Fruit fly (Drosophila melanogaster): ENCODE data around the gene Ziz.

The Ziz gene

DNA sequence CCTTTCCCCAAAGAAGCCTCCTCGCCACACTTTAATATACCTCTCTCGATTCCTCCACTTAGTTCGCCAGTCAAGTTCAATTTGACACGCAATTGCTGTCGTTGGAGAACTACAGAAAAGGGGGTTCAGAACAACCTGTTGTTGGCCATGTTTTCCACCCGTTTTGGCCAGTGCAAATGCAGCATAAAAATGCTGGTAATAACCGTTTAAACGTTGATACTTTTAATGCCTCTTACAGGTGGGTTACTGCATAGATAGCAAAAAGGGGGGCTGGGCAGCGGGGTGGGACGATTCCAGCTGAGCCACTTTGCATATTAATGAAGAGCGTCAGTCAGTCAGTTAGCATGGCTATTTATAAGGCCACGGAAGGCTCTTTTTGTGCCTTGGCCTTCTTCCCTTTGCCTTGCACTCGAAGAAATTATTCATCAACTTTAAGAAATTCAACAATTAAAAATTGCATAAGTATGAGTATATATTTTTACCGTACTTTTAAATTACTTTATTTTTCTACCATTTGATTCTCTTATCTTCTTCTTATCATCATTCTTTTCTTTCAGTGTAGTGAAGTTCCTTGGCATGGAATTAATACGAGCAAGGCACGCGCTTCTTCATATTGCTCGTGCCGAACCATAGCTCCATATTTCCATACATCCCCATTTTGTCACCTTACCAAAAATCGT lies 45.1 kb upstream of the Ziz start (continued):
- peak; percentile 9; the same call in 1 of the 2 replicates for TF ChIP-seq Rfx (GFP tag; IDR thresholded peaks at IDR 0.05)
- TF ChIP-seq CG16815 (GFP tag; optimal IDR thresholded peaks at IDR 0.05), result peak; percentile 16
- TF ChIP-seq CG6689 (GFP tag; IDR thresholded peaks at IDR 0.05), result peak; percentile 44
- TF ChIP-seq ara (GFP tag; IDR thresholded peaks at IDR 0.05), result peak; percentile 40; the same call in 1 of the 2 replicates
- peak; percentile 21 for TF ChIP-seq Ets65A (GFP tag)
- TF ChIP-seq CG9876 (GFP tag; optimal IDR thresholded peaks at IDR 0.05), result no peak
- peak in 1 of 2 experiments; percentile 46 for TF ChIP-seq bsh (GFP tag; optimal IDR thresholded peaks at IDR 0.05)
- TF ChIP-seq CG4820 (GFP tag; optimal IDR thresholded peaks at IDR 0.05), result peak; percentile 28
- TF ChIP-seq CG10431 (GFP tag; optimal IDR thresholded peaks at IDR 0.05), result no peak
- TF ChIP-seq Awh (GFP tag; IDR thresholded peaks at IDR 0.05), result peak; percentile 60; the same call in 1 of the 2 replicates
- peak; percentile 60; the same call in 2 of the 3 replicates for TF ChIP-seq zfh1 (GFP tag; IDR thresholded peaks at IDR 0.05)
- TF ChIP-seq Xbp1 (GFP tag; optimal IDR thresholded peaks at IDR 0.05), result peak; percentile 43
- TF ChIP-seq otp (GFP tag; IDR thresholded peaks at IDR 0.05), result no peak
- no peak for TF ChIP-seq cato (GFP tag; optimal IDR thresholded peaks at IDR 0.05; ENCODE audit: borderline replicate concordance)
- peak; percentile 42 for TF ChIP-seq CG30403 (GFP tag; optimal IDR thresholded peaks at IDR 0.05)
- peak; percentile 7 for TF ChIP-seq tap (tag; optimal IDR thresholded peaks at IDR 0.05)
- no peak for TF ChIP-seq Deaf1 (tag; optimal IDR thresholded peaks at IDR 0.05)
- peak; percentile 24 for TF ChIP-seq CG10654 (GFP tag; optimal IDR thresholded peaks at IDR 0.05)
- TF ChIP-seq CG11247 (GFP tag; IDR thresholded peaks at IDR 0.05), result no peak
- peak; percentile 50; the same call in 1 of the 3 replicates for TF ChIP-seq tgo (GFP tag; IDR thresholded peaks at IDR 0.05)
- TF ChIP-seq Spps (tag; optimal IDR thresholded peaks at IDR 0.05), result peak; percentile 25
- TF ChIP-seq Dbx (GFP tag; IDR thresholded peaks at IDR 0.05), result 0 out of 3 replicates have a peak, but pooled peaks have one; percentile 34
- peak; percentile 44 for TF ChIP-seq CoRest (tag; optimal IDR thresholded peaks at IDR 0.05)
- TF ChIP-seq hkb (optimal IDR thresholded peaks at IDR 0.05), result no peak
- peak; percentile 60 for TF ChIP-seq hkb (GFP tag; IDR thresholded peaks at IDR 0.05)
- TF ChIP-seq Ada2b (GFP tag; IDR thresholded peaks at IDR 0.05), result peak; percentile 38; the same call in 1 of the 2 replicates
- TF ChIP-seq dmrt99B (tag; optimal IDR thresholded peaks at IDR 0.05), result peak; percentile 49
- peak; percentile 58 for TF ChIP-seq CG9727 (GFP tag; optimal IDR thresholded peaks at IDR 0.05)
- peak; percentile 11 for TF ChIP-seq lilli (GFP tag; optimal IDR thresholded peaks at IDR 0.05)
- peak; percentile 3 for TF ChIP-seq CG1233 (GFP tag; optimal IDR thresholded peaks at IDR 0.05)
- TF ChIP-seq so (GFP tag; IDR thresholded peaks at IDR 0.05), result 0 out of 3 replicates have a peak, but pooled peaks have one; percentile 50
- peak in 1 of 2 experiments; percentile 35 for TF ChIP-seq Pdp1 (GFP tag; optimal IDR thresholded peaks at IDR 0.05)
- TF ChIP-seq CG15601 (tag; optimal IDR thresholded peaks at IDR 0.05), result peak; percentile 30
- no peak for TF ChIP-seq gt (GFP tag; IDR thresholded peaks at IDR 0.05)
- peak; percentile 18 for TF ChIP-seq kni (GFP tag; optimal IDR thresholded peaks at IDR 0.05)
- TF ChIP-seq CG10979 (tag; optimal IDR thresholded peaks at IDR 0.05), result peak; percentile 53
- TF ChIP-seq Doc3 (GFP tag; IDR thresholded peaks at IDR 0.05; ENCODE audit: partially characterized antibody), result no peak
- no peak for TF ChIP-seq BEAF-32 (GFP tag; optimal IDR thresholded peaks at IDR 0.05)
- TF ChIP-seq CG4404 (GFP tag; IDR thresholded peaks at IDR 0.05), result peak; percentile 26; the same call in 1 of the 2 replicates
- no peak for TF ChIP-seq da (GFP tag; optimal IDR thresholded peaks at IDR 0.05)
- no peak for TF ChIP-seq prd (optimal IDR thresholded peaks at IDR 0.05)
- peak; percentile 66 for TF ChIP-seq prd (GFP tag; IDR thresholded peaks at IDR 0.05)
- no peak for TF ChIP-seq sima (GFP tag; optimal IDR thresholded peaks at IDR 0.05)
- peak; percentile 22; the same call in 1 of the 2 replicates for TF ChIP-seq CG32772 (GFP tag; IDR thresholded peaks at IDR 0.05)
- no peak for TF ChIP-seq CG30431 (GFP tag; optimal IDR thresholded peaks at IDR 0.05)
- peak; percentile 27 for TF ChIP-seq trh (GFP tag; optimal IDR thresholded peaks at IDR 0.05)
- TF ChIP-seq CG17186 (GFP tag; optimal IDR thresholded peaks at IDR 0.05), result no peak
- peak; percentile 43 for TF ChIP-seq CG13624 (GFP tag; optimal IDR thresholded peaks at IDR 0.05)
- TF ChIP-seq CG2678 (tag; optimal IDR thresholded peaks at IDR 0.05), result peak; percentile 60
- TF ChIP-seq CG7839 (tag; optimal IDR thresholded peaks at IDR 0.05), result peak; percentile 65

Data from whole organism, embryonic.